Worm (Caenorhabditis elegans) whole organism, midembryonic: ENCODE measurements around the gene K08H2.4.

Source experiments
- T22C8.4 ChIP-seq: fragments of 200-800 bp; sonication (Bioruptor generic); IDR thresholded peaks from 2 replicates; pipeline ENCODE4 v1.3.6; 2022; ENCODE audit warnings: missing genetic modification characterization, missing compliant biosample characterization
- cog-1 ChIP-seq: sonication (generic microtip); optimal IDR thresholded peaks from 2 replicates; lab custom pipeline; 2016; ENCODE audit warnings: missing genetic modification characterization, missing compliant biosample characterization
- flt-1 ChIP-seq: fragments of 200-800 bp; sonication (Bioruptor generic); IDR thresholded peaks from 2 replicates; pipeline ENCODE4 v1.3.6; 2022; ENCODE audit warnings: missing genetic modification characterization, missing compliant biosample characterization
- klf-2 ChIP-seq: fragments of 200-800 bp; sonication (Bioruptor generic); conservative IDR thresholded peaks from 2 replicates; pipeline ENCODE4 v1.3.6; 2022; ENCODE audit warnings: missing genetic modification reagents, missing genetic modification characterization, missing compliant biosample characterization
- med-1 ChIP-seq: sonication (generic microtip); optimal IDR thresholded peaks from 2 replicates; lab custom pipeline; 2017; ENCODE audit warnings: missing genetic modification characterization, mild to moderate bottlenecking, missing compliant biosample characterization, antibody characterized with exemption, missing genetic modification reagents; ENCODE audit not compliant: insufficient read depth
- ref-1 ChIP-seq: fragments of 200-800 bp; sonication (Bioruptor generic); conservative IDR thresholded peaks from 2 replicates; pipeline ENCODE4 v1.3.6; 2022; ENCODE audit warnings: missing genetic modification reagents, missing genetic modification characterization, missing compliant biosample characterization
- tab-1 ChIP-seq: fragments of 200-800 bp; sonication (Bioruptor generic); IDR thresholded peaks from 2 replicates; pipeline ENCODE4 v1.3.6; 2022; ENCODE audit warnings: missing genetic modification characterization, missing compliant biosample characterization
- ztf-23 ChIP-seq: fragments of 200-800 bp; sonication (Bioruptor generic); IDR thresholded peaks from 2 replicates; pipeline ENCODE4 v1.3.6; 2022; ENCODE audit warnings: missing genetic modification reagents, missing genetic modification characterization, missing compliant biosample characterization
- ztf-29 ChIP-seq: fragments of 200-800 bp; sonication (Bioruptor generic); IDR thresholded peaks from 2 replicates; pipeline ENCODE4 v1.3.6; 2022; ENCODE audit warnings: missing genetic modification reagents, missing genetic modification characterization, missing compliant biosample characterization

The K08H2.4 gene

DNA sequence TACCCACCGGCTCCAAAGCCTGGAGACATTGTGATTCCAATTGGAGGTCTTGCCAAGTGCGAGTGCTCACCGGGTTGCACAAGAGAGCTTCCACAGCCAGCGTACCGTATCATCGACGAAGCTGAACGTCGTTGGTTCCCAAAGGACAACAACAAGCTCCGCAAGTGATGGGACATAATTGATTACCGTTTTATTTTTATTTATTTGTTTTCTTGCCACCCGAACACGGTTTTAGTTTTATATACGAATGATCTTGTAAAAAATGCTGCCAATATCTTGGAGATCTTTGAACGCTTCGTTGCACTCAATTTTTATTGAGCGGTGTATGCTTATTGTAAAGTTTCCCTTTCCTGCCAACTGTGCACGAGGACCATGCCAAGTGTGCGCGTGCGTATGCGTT lies at the start of gene K08H2.4:
TSS of gene K08H2.4 (plus strand) at position 301 of the 400 bp plus-strand sequence.
- TF ChIP-seq cog-1 (no peak), ztf-29 (GFP tag; lab: Robert Waterston, UW) (no peak), ref-1 (GFP tag; lab: Robert Waterston, UW) (no peak)

DNA sequence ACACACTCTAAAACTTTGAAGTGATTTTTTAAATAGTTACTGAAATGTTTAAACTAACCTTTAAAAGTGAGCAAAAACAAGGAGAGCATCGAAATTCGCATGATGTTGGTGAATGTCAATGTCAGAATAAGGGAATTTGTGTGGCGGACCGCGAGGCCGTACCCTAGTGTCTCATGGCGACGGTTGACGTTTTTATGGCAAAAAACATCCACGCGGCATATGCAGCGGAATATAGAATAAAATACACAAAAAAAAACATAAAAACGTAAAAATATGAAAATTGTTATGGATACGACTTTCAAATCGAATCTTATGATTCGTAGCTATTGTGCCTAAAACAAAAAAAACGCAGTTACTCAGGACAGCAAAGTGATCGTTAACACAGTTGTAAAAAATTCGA lies 48.4 kb upstream of the K08H2.4 start, which contains the start of gene cwp-5:
TSS of gene cwp-5 (minus strand) at position 101 of the 400 bp plus-strand sequence.
- TF ChIP-seq ztf-29 (GFP tag; lab: Robert Waterston, UW) (no peak), ref-1 (GFP tag; lab: Robert Waterston, UW) (no peak)

DNA sequence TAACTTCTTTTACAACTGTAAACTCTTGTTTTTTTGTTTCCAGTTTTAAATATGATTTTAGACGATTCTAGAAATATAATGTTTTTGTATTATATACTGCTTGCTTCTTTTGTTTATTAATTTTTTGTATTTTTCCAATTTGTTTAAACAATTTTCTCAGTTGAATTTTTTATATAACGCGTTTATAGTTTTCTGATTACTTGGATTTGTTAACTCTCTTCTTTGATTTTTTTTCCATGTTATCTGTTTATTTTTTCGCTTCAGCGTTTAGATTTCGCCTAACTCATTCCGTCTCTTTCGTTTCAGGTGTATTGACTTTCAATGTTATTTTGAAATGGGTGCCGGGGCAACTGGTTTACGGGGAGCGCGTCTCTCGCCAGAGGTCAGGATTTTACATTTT lies 47.4 kb upstream of the K08H2.4 start, which contains the start of gene gpa-6:
TSS of gene gpa-6 (plus strand) at position 301 of the 400 bp plus-strand sequence.
- TF ChIP-seq med-1 (no peak), cog-1 (no peak), ztf-29 (GFP tag; lab: Robert Waterston, UW) (no peak), T22C8.4 (GFP tag; lab: Robert Waterston, UW) (no peak), ztf-23 (GFP tag; lab: Robert Waterston, UW) (no peak), tab-1 (no peak), klf-2 (GFP tag; lab: Robert Waterston, UW) (no peak), flt-1 (GFP tag; lab: Robert Waterston, UW) (no peak), ref-1 (GFP tag; lab: Robert Waterston, UW) (no peak)

DNA sequence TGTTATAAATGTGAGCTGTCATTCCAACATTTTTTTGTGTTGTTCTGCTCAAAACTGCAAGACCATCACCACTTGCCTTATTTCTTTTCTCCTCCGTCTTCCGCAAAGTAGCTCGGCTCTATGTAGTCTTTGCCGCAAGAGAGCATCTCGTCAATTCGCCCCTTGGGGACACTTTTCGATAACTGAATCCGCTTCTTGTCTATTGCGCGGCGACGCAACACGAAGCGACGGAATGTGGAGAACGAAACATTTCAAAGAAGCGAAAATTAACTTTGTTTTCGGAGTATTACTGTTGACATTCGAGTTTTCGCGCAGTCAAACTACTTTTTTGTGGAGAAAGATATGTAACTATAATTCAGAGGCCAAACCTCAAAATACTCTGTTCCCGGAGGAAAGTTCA lies 40.2 kb upstream of the K08H2.4 start:
- TF ChIP-seq ztf-29 (GFP tag; lab: Robert Waterston, UW) (no peak), tab-1 (no peak), ref-1 (GFP tag; lab: Robert Waterston, UW) (no peak), klf-2 (GFP tag; lab: Robert Waterston, UW) (no peak), T22C8.4 (GFP tag; lab: Robert Waterston, UW) (no peak), cog-1 (no peak), flt-1 (GFP tag; lab: Robert Waterston, UW) (no peak), med-1 (no peak), ztf-23 (GFP tag; lab: Robert Waterston, UW) (no peak)

DNA sequence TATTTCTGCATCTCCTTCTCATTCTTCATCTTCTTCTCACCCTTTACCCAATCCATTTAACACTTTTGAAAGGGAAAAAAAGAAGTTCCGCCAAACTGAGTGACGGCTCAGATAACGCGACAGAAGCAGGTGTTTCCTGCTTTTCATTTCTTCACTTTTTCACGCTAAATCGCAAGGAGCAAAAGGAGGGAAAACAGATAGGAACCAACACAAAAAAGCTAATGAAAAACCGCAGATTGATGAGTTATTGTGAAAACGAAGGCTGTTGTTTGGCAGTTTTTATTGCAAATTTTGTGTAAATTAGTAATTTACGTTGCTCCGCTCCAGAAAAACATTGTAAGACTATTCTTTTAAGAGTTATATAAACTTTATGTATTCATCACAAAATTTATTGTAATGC lies 38.0 kb upstream of the K08H2.4 start:
- TF ChIP-seq ref-1 (GFP tag; lab: Robert Waterston, UW), result no peak
- TF ChIP-seq klf-2 (GFP tag; lab: Robert Waterston, UW), result no peak
- no peak for TF ChIP-seq tab-1
- TF ChIP-seq cog-1, result no peak
- no peak for TF ChIP-seq flt-1 (GFP tag; lab: Robert Waterston, UW)
- TF ChIP-seq T22C8.4 (GFP tag; lab: Robert Waterston, UW), result no peak
- TF ChIP-seq ztf-29 (GFP tag; lab: Robert Waterston, UW), result no peak
- no peak for TF ChIP-seq ztf-23 (GFP tag; lab: Robert Waterston, UW)
- no peak for TF ChIP-seq med-1

DNA sequence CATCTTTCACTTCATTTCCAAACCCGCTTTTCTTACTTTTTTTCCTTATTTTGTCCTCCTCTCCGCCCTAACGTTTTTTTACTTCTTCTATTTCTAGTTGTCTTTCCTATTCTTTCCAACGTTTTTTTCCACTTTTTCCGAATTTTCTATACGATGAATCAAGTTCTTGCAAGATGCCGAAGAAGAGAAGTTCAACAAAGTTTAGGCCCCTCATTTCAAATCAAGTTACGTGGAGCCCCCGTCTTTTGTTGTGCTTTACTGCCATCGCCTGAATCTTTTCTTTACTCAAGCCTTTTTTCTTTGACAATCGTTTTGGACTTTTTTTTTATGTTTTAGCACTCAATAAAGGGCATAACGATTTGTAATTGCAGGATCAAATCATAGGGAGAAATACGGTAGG lies 36.9 kb upstream of the K08H2.4 start, which contains the start of gene unc-9:
TSS of gene unc-9 (plus strand) at position 370 of the 400 bp plus-strand sequence.
- TF ChIP-seq flt-1 (GFP tag; lab: Robert Waterston, UW), result no peak
- TF ChIP-seq T22C8.4 (GFP tag; lab: Robert Waterston, UW), result no peak
- TF ChIP-seq ref-1 (GFP tag; lab: Robert Waterston, UW), result no peak
- TF ChIP-seq tab-1, result no peak
- no peak for TF ChIP-seq klf-2 (GFP tag; lab: Robert Waterston, UW)
- TF ChIP-seq med-1, result no peak
- TF ChIP-seq ztf-23 (GFP tag; lab: Robert Waterston, UW), result no peak
- TF ChIP-seq ztf-29 (GFP tag; lab: Robert Waterston, UW), result no peak
- TF ChIP-seq cog-1, result no peak

DNA sequence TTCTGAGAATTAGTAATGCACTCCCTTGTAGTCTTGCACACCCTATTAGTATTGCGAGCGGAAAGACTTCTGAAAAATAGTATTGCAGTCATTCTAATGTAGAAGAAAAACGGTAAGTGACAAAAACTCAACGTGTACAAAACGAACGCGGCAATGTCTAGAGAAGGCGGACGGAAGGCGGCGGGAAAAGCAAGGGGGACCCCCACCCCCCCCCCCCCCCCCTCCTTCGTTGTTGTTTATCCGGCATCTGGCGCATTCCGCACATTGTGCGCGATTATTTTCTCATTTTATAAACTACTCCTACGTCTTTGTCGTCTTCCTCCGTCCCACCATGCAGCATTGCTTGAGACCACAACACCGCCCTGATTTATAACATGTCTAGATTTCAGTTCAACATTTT lies 36.0 kb upstream of the K08H2.4 start:
- TF ChIP-seq ztf-23 (GFP tag; lab: Robert Waterston, UW), result no peak
- no peak for TF ChIP-seq ref-1 (GFP tag; lab: Robert Waterston, UW)
- no peak for TF ChIP-seq klf-2 (GFP tag; lab: Robert Waterston, UW)
- TF ChIP-seq ztf-29 (GFP tag; lab: Robert Waterston, UW), result no peak
- TF ChIP-seq T22C8.4 (GFP tag; lab: Robert Waterston, UW), result no peak
- TF ChIP-seq tab-1, result no peak
- TF ChIP-seq cog-1, result no peak
- TF ChIP-seq med-1, result no peak
- TF ChIP-seq flt-1 (GFP tag; lab: Robert Waterston, UW), result no peak

DNA sequence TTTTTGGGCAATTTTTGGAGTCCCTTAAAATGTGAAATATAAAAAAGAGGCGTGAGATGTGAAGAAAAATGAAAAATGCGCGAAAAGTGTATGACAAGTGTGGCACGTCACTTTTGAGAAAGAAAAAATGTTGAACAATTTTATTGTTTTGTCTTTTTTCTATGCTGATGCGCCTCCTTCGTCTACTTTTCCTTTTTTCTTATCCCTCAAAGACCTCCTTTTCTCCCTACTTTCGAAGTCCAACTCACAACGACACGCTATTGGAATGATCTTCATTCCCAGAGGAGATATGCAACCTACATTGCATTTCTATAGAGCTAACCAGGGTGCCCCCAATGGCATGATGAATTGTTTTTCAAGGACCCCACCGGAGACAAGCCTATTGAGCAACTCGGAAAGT lies 32.3 kb upstream of the K08H2.4 start:
- no peak for TF ChIP-seq T22C8.4 (GFP tag; lab: Robert Waterston, UW)
- TF ChIP-seq flt-1 (GFP tag; lab: Robert Waterston, UW), result no peak
- TF ChIP-seq cog-1, result no peak
- TF ChIP-seq ref-1 (GFP tag; lab: Robert Waterston, UW), result no peak
- TF ChIP-seq med-1, result no peak
- no peak for TF ChIP-seq ztf-23 (GFP tag; lab: Robert Waterston, UW)
- no peak for TF ChIP-seq ztf-29 (GFP tag; lab: Robert Waterston, UW)
- no peak for TF ChIP-seq tab-1
- TF ChIP-seq klf-2 (GFP tag; lab: Robert Waterston, UW), result no peak

DNA sequence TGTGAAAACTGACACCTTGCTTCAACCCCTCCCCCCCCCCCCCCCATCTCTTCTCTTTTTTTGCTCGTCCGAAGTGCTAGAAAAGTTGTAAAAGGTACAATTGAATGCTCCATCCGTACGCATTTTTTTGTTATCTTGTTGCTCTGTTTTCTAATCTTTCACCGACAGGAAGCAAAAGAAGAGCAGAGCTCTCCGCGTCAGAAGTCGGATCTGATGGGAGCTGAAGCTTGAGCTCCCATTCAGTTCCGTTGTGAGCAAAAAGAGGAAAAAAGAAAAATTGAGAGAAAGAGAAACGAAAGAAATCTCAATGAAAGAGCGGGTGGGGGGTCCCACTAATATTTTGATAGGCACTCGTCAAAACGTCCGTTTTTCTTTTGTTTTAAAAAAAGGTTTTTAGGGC lies 31.4 kb upstream of the K08H2.4 start:
- TF ChIP-seq klf-2 (GFP tag; lab: Robert Waterston, UW), result no peak
- TF ChIP-seq ref-1 (GFP tag; lab: Robert Waterston, UW), result no peak
- TF ChIP-seq med-1, result no peak
- TF ChIP-seq ztf-29 (GFP tag; lab: Robert Waterston, UW), result no peak; the same call in 1 of the 2 replicates
- no peak for TF ChIP-seq T22C8.4 (GFP tag; lab: Robert Waterston, UW)
- no peak for TF ChIP-seq tab-1
- TF ChIP-seq cog-1, result no peak
- TF ChIP-seq flt-1 (GFP tag; lab: Robert Waterston, UW), result no peak
- TF ChIP-seq ztf-23 (GFP tag; lab: Robert Waterston, UW), result no peak

DNA sequence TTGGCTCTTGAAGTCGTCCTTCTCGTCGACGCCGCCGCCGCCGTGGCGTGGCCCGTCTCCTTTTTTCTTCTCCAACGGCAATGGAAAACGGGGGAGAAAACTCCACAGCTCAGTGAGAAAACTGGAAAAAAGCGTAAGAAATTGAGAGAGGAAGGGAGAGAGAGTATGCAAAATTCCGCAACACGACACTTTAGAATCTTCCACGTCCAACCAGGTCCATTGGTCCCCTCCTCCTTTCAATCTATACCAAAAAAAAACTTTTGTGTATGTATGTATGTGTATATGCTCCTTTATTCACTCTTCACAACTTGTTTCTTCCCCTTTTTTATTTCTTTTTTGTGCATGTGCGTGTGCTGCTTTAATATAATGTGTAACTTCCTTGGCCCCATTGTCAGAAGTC lies 29.3 kb upstream of the K08H2.4 start:
- no peak for TF ChIP-seq T22C8.4 (GFP tag; lab: Robert Waterston, UW)
- no peak for TF ChIP-seq ztf-29 (GFP tag; lab: Robert Waterston, UW)
- TF ChIP-seq ztf-23 (GFP tag; lab: Robert Waterston, UW), result no peak
- TF ChIP-seq med-1, result no peak
- no peak for TF ChIP-seq flt-1 (GFP tag; lab: Robert Waterston, UW)
- no peak for TF ChIP-seq cog-1
- no peak for TF ChIP-seq klf-2 (GFP tag; lab: Robert Waterston, UW)
- TF ChIP-seq ref-1 (GFP tag; lab: Robert Waterston, UW), result no peak
- no peak for TF ChIP-seq tab-1
